Fruit fly (Drosophila melanogaster): ENCODE data around the gene CG4022.

CG4022 gene

dm6 chr3L:9366850-9367430 lies 43.7 kb downstream of the CG4022 start, which contains the start of the genes Klp67A and CG4452:
Klp67A (minus strand) TSS chr3L:9367046.
CG4452 (plus strand) TSS chr3L:9367377.
- TF ChIP-seq D1 (tag; optimal IDR thresholded peaks at IDR 0.05) = no peak
- TF ChIP-seq CG34367 (tag; optimal IDR thresholded peaks at IDR 0.05) = no peak
- no peak for TF ChIP-seq CG4496 (GFP tag; IDR thresholded peaks at IDR 0.05)
- no peak for TF ChIP-seq fd96Ca (GFP tag; IDR thresholded peaks at IDR 0.05)
- no peak for TF ChIP-seq Pif1A (GFP tag; optimal IDR thresholded peaks at IDR 0.05)
- no peak for TF ChIP-seq EcR (GFP tag; optimal IDR thresholded peaks at IDR 0.05)
- TF ChIP-seq Snoo (tag; optimal IDR thresholded peaks at IDR 0.05) = no peak
- TF ChIP-seq Pif1B (GFP tag; optimal IDR thresholded peaks at IDR 0.05) = no peak
- TF ChIP-seq CG14655 (GFP tag; optimal IDR thresholded peaks at IDR 0.05) = no peak
- no peak for TF ChIP-seq CG8159 (tag; optimal IDR thresholded peaks at IDR 0.05)

- TF ChIP-seq CG32121 (GFP tag; IDR thresholded peaks at IDR 0.05) (no peak), Ets98B (GFP tag; IDR thresholded peaks at IDR 0.05) (no peak), CG4496 (GFP tag; IDR thresholded peaks at IDR 0.05) (no peak), CG17806 (tag; optimal IDR thresholded peaks at IDR 0.05) (no peak), Pif1A (GFP tag; optimal IDR thresholded peaks at IDR 0.05) (no peak), fd96Ca (GFP tag; IDR thresholded peaks at IDR 0.05) (no peak), CG15710 (tag; optimal IDR thresholded peaks at IDR 0.05) (no peak), CG34367 (tag; optimal IDR thresholded peaks at IDR 0.05) (no peak), rn (GFP tag; IDR thresholded peaks at IDR 0.05) (no peak), CG10348 (GFP tag; IDR thresholded peaks at IDR 0.05) (no peak), CG9948 (tag; optimal IDR thresholded peaks at IDR 0.05) (no peak), EcR (GFP tag; optimal IDR thresholded peaks at IDR 0.05) (no peak), D1 (tag; optimal IDR thresholded peaks at IDR 0.05) (no peak), CG12605 (GFP tag; IDR thresholded peaks at IDR 0.05) (no peak), CG14655 (GFP tag; optimal IDR thresholded peaks at IDR 0.05) (no peak), CG8159 (tag; optimal IDR thresholded peaks at IDR 0.05) (no peak), CG8301 (tag; optimal IDR thresholded peaks at IDR 0.05) (no peak)
Measured at dm6 chr3L:9364131-9364530, 46.5 kb downstream of the CG4022 start, which contains the start of gene mRRF1. mRRF1 (plus strand) TSS chr3L:9364350.

dm6 chr3L:9361894-9362293 lies 48.7 kb downstream of the CG4022 start, which contains the start of gene CG34456:
CG34456 (plus strand) TSS chr3L:9362108.
- no peak for TF ChIP-seq CG10348 (GFP tag; IDR thresholded peaks at IDR 0.05)
- TF ChIP-seq rn (GFP tag; IDR thresholded peaks at IDR 0.05) = no peak
- TF ChIP-seq CG32121 (GFP tag; IDR thresholded peaks at IDR 0.05) = no peak
- no peak for TF ChIP-seq Pif1A (GFP tag; optimal IDR thresholded peaks at IDR 0.05)
- 0 out of 3 replicates have a peak, but pooled peaks have one; percentile 41 for TF ChIP-seq CG4496 (GFP tag; IDR thresholded peaks at IDR 0.05)
- no peak for TF ChIP-seq CG14655 (GFP tag; optimal IDR thresholded peaks at IDR 0.05)
- peak; percentile 20 for TF ChIP-seq EcR (GFP tag; optimal IDR thresholded peaks at IDR 0.05)
- no peak for TF ChIP-seq CG34367 (tag; optimal IDR thresholded peaks at IDR 0.05)
- no peak for TF ChIP-seq CG12605 (GFP tag; IDR thresholded peaks at IDR 0.05)
- TF ChIP-seq CG15710 (tag; optimal IDR thresholded peaks at IDR 0.05) = no peak
- TF ChIP-seq CG13204 (GFP tag; optimal IDR thresholded peaks at IDR 0.05) = no peak
- TF ChIP-seq D1 (tag; optimal IDR thresholded peaks at IDR 0.05) = no peak

- TF ChIP-seq CG4496 (GFP tag; IDR thresholded peaks at IDR 0.05) (peak; percentile 28; the same call in 1 of the 3 replicates), EcR (GFP tag; optimal IDR thresholded peaks at IDR 0.05) (peak; percentile 66), gl (tag; optimal IDR thresholded peaks at IDR 0.05) (peak; percentile 38), CG32121 (GFP tag; IDR thresholded peaks at IDR 0.05) (0 out of 2 replicates have a peak, but pooled peaks have one; percentile 31), CG14655 (GFP tag; optimal IDR thresholded peaks at IDR 0.05) (no peak), Snoo (tag; optimal IDR thresholded peaks at IDR 0.05) (peak; percentile 2), CG8159 (tag; optimal IDR thresholded peaks at IDR 0.05) (no peak), CG13204 (GFP tag; optimal IDR thresholded peaks at IDR 0.05) (peak; percentile 13), Pif1A (GFP tag; optimal IDR thresholded peaks at IDR 0.05) (no peak), D1 (tag; optimal IDR thresholded peaks at IDR 0.05) (no peak), Ets98B (GFP tag; IDR thresholded peaks at IDR 0.05) (peak; percentile 26; the same call in 1 of the 2 replicates)
Measured at dm6 chr3L:9360217-9360692, 50.4 kb downstream of the CG4022 start, which contains the start of gene Pdxk. Pdxk (plus strand) TSS chr3L:9360316.

- TF ChIP-seq gl (tag; optimal IDR thresholded peaks at IDR 0.05) (peak; percentile 21), Ets98B (GFP tag; IDR thresholded peaks at IDR 0.05) (peak; percentile 68), rn (GFP tag; IDR thresholded peaks at IDR 0.05) (no peak), CG4496 (GFP tag; IDR thresholded peaks at IDR 0.05) (peak; percentile 68; the same call in 2 of the 3 replicates), CG13204 (GFP tag; optimal IDR thresholded peaks at IDR 0.05) (no peak), CG32121 (GFP tag; IDR thresholded peaks at IDR 0.05) (peak; percentile 56), Snoo (tag; optimal IDR thresholded peaks at IDR 0.05) (no peak), CG8301 (tag; optimal IDR thresholded peaks at IDR 0.05) (peak; percentile 17), fd96Ca (GFP tag; IDR thresholded peaks at IDR 0.05) (peak; percentile 73), CG9948 (tag; optimal IDR thresholded peaks at IDR 0.05) (no peak), CG10348 (GFP tag; IDR thresholded peaks at IDR 0.05) (no peak), CG17806 (tag; optimal IDR thresholded peaks at IDR 0.05) (peak; percentile 4), Pif1A (GFP tag; optimal IDR thresholded peaks at IDR 0.05) (peak; percentile 27), CG12605 (GFP tag; IDR thresholded peaks at IDR 0.05) (peak; percentile 55; the same call in 1 of the 2 replicates), CG34367 (tag; optimal IDR thresholded peaks at IDR 0.05) (no peak), CG15710 (tag; optimal IDR thresholded peaks at IDR 0.05) (peak; percentile 3), CG8159 (tag; optimal IDR thresholded peaks at IDR 0.05) (no peak), D1 (tag; optimal IDR thresholded peaks at IDR 0.05) (no peak), CG14655 (GFP tag; optimal IDR thresholded peaks at IDR 0.05) (no peak), Pif1B (GFP tag; optimal IDR thresholded peaks at IDR 0.05) (peak; percentile 47), EcR (GFP tag; optimal IDR thresholded peaks at IDR 0.05) (no peak)
Measured at dm6 chr3L:9358713-9359040, 52.0 kb downstream of the CG4022 start, which contains the start of the genes UGP and Svip. UGP (minus strand) TSS chr3L:9358935. Svip (plus strand) TSS chr3L:9358999.
